Fruit fly (Drosophila melanogaster) whole organism, embryonic: Measurements from ENCODE around the gene Pxd.
A peak's percentile ranks its signal among the peaks of the same experiment; 100 is the strongest.

Experiments
- Asciz ChIP-seq: fragments of 200-800 bp; sonication (Bioruptor generic); optimal IDR thresholded peaks from 2 replicates; lab custom pipeline; 2017; ENCODE audit warnings: missing biosample characterization, mild to moderate bottlenecking, missing genetic modification characterization, missing genetic modification reagents
- CG12769 ChIP-seq: fragments of 200-800 bp; sonication (Bioruptor generic); optimal IDR thresholded peaks from 2 replicates; lab custom pipeline; 2019; ENCODE audit warnings: missing biosample characterization, mild to moderate bottlenecking, missing genetic modification characterization, moderate library complexity
- CG13424 ChIP-seq: fragments of 200-800 bp; sonication (Bioruptor generic); optimal IDR thresholded peaks from 2 replicates; lab custom pipeline; 2019; ENCODE audit warnings: missing biosample characterization, mild to moderate bottlenecking, missing genetic modification characterization, moderate library complexity
- CG13624 ChIP-seq: fragments of 200-800 bp; sonication (Bioruptor generic); optimal IDR thresholded peaks from 2 replicates; lab custom pipeline; 2016; ENCODE audit warnings: missing biosample characterization, missing genetic modification characterization
- CG13775 ChIP-seq: fragments of 200-800 bp; sonication (Bioruptor generic); optimal IDR thresholded peaks from 3 replicates; lab custom pipeline; 2017; ENCODE audit warnings: missing biosample characterization, mild to moderate bottlenecking, missing genetic modification characterization
- CG14014 ChIP-seq: fragments of 200-800 bp; sonication (Bioruptor generic); IDR thresholded peaks from 2 replicates; pipeline ENCODE4 v1.3.6; 2022; ENCODE audit warnings: missing biosample characterization, missing genetic modification characterization
- CG1647 ChIP-seq: fragments of 200-800 bp; sonication (Bioruptor generic); optimal IDR thresholded peaks from 3 replicates; lab custom pipeline; 2016; ENCODE audit warnings: missing biosample characterization, missing genetic modification characterization
- CG17385 ChIP-seq: fragments of 200-800 bp; sonication (Bioruptor generic); optimal IDR thresholded peaks from 3 replicates; lab custom pipeline; 2018; ENCODE audit warnings: missing biosample characterization, mild to moderate bottlenecking, missing genetic modification characterization
- CG18262 ChIP-seq: fragments of 200-800 bp; optimal IDR thresholded peaks from 3 replicates; lab custom pipeline; 2019; ENCODE audit warnings: missing biosample characterization, mild to moderate bottlenecking, missing genetic modification characterization, moderate library complexity
- CG2129 ChIP-seq: fragments of 200-800 bp; sonication (Bioruptor generic); IDR thresholded peaks from 2 replicates; pipeline ENCODE4 v1.3.6; 2022; ENCODE audit warnings: missing biosample characterization, missing genetic modification characterization; ENCODE audit not compliant: partially characterized antibody
- CG2678 ChIP-seq: fragments of 200-800 bp; sonication (Bioruptor generic); optimal IDR thresholded peaks from 3 replicates; lab custom pipeline; 2019; ENCODE audit warnings: missing biosample characterization, mild to moderate bottlenecking, missing genetic modification characterization, moderate library complexity
- CG4328 ChIP-seq: fragments of 200-800 bp; sonication (Bioruptor generic); optimal IDR thresholded peaks from 3 replicates; lab custom pipeline; 2017; ENCODE audit warnings: missing biosample characterization, missing genetic modification reagents, missing genetic modification characterization
- CG6813 ChIP-seq: fragments of 200-800 bp; sonication (Bioruptor generic); optimal IDR thresholded peaks from 2 replicates; lab custom pipeline; 2017; ENCODE audit warnings: missing biosample characterization, missing genetic modification characterization, mild to moderate bottlenecking, moderate library complexity, missing genetic modification reagents
- CG7745 ChIP-seq: fragments of 200-800 bp; sonication (Bioruptor generic); optimal IDR thresholded peaks from 2 replicates; lab custom pipeline; 2018; ENCODE audit warnings: missing biosample characterization, mild to moderate bottlenecking, missing genetic modification characterization, moderate library complexity
- CG8359 ChIP-seq: fragments of 200-800 bp; sonication (Bioruptor generic); optimal IDR thresholded peaks from 2 replicates; lab custom pipeline; 2017; ENCODE audit warnings: missing biosample characterization, mild to moderate bottlenecking, missing genetic modification characterization, borderline replicate concordance
- CG8944 ChIP-seq: fragments of 200-800 bp; sonication (Bioruptor generic); optimal IDR thresholded peaks from 3 replicates; lab custom pipeline; 2016; ENCODE audit warnings: missing biosample characterization, missing genetic modification characterization
- CHES-1-like ChIP-seq: fragments of 200-800 bp; sonication (Bioruptor generic); optimal IDR thresholded peaks from 2 replicates; lab custom pipeline; 2016; ENCODE audit warnings: missing biosample characterization, missing genetic modification characterization
- CrebB ChIP-seq: fragments of 200-800 bp; sonication (Bioruptor generic); optimal IDR thresholded peaks from 3 replicates; lab custom pipeline; 2018; ENCODE audit warnings: missing biosample characterization, mild to moderate bottlenecking, missing genetic modification characterization
- D ChIP-seq, 2 experiments: fragments of 200-800 bp in 1 of 2; fragments of >200 bp in 1 of 2; sonication (Bioruptor generic) in 1 of 2; optimal IDR thresholded peaks; 2 replicates in 1 of 2; 3 replicates in 1 of 2; lab custom pipeline; 2017; ENCODE audit warnings: mild to moderate bottlenecking in 1 of 2, missing biosample characterization in 1 of 2, missing genetic modification characterization in 1 of 2, missing genetic modification reagents in 1 of 2
- D19A ChIP-seq: fragments of 200-800 bp; optimal IDR thresholded peaks from 3 replicates; lab custom pipeline; 2019; ENCODE audit warnings: missing biosample characterization, mild to moderate bottlenecking, missing genetic modification characterization, moderate library complexity
- Drgx ChIP-seq: fragments of 200-800 bp; sonication (Bioruptor generic); IDR thresholded peaks from 2 replicates; pipeline ENCODE4 v1.3.6; 2022; ENCODE audit warnings: missing biosample characterization, missing genetic modification characterization
- Ets65A ChIP-seq: fragments of 200-800 bp; sonication (Bioruptor generic); peaks from one replicate; lab custom pipeline; 2016; ENCODE audit warnings: missing biosample characterization, missing genetic modification characterization
- Ets97D ChIP-seq: fragments of 200-800 bp; sonication (Bioruptor generic); optimal IDR thresholded peaks from 3 replicates; lab custom pipeline; 2016; ENCODE audit warnings: missing biosample characterization, missing genetic modification characterization
- Lim3 ChIP-seq: fragments of 200-800 bp; sonication (Bioruptor generic); IDR thresholded peaks from 2 replicates; pipeline ENCODE4 v1.3.6; 2022; ENCODE audit warnings: missing biosample characterization, missing genetic modification characterization
- Lpt ChIP-seq: fragments of >200 bp; optimal IDR thresholded peaks from 2 replicates; lab custom pipeline; 2018; ENCODE audit warnings: missing biosample characterization, missing genetic modification characterization
- Rx ChIP-seq: fragments of 200-800 bp; sonication (Bioruptor generic); IDR thresholded peaks from 2 replicates; pipeline ENCODE4 v1.3.6; 2022; ENCODE audit warnings: missing biosample characterization, missing genetic modification characterization
- TFAM ChIP-seq: fragments of 200-800 bp; sonication (Bioruptor generic); optimal IDR thresholded peaks from 2 replicates; lab custom pipeline; 2017; ENCODE audit warnings: missing biosample characterization, missing genetic modification characterization, inconsistent platforms
- Vsx1 ChIP-seq: fragments of 200-800 bp; sonication (Bioruptor generic); optimal IDR thresholded peaks from 2 replicates; lab custom pipeline; 2017; ENCODE audit warnings: missing biosample characterization, mild to moderate bottlenecking, missing genetic modification characterization, missing genetic modification reagents
- Xrp1 ChIP-seq: fragments of 200-800 bp; sonication (Bioruptor generic); IDR thresholded peaks from 2 replicates; pipeline ENCODE4 v1.3.6; 2022; ENCODE audit warnings: missing biosample characterization, missing genetic modification characterization
- az2 ChIP-seq: fragments of 200-800 bp; sonication (Bioruptor generic); optimal IDR thresholded peaks from 3 replicates; lab custom pipeline; 2016; ENCODE audit warnings: missing biosample characterization, missing genetic modification characterization
- bcd ChIP-seq: fragments of 200-800 bp; sonication (Bioruptor generic); optimal IDR thresholded peaks from 2 replicates; lab custom pipeline; 2017; ENCODE audit warnings: missing biosample characterization, mild to moderate bottlenecking, missing genetic modification characterization
- bsh ChIP-seq, 2 experiments: fragments of 200-800 bp; sonication (Bioruptor generic); optimal IDR thresholded peaks; 2 replicates each; lab custom pipeline; 2017 to 2018; ENCODE audit warnings: mild to moderate bottlenecking in 2 of 2, missing biosample characterization in 2 of 2, missing genetic modification characterization in 2 of 2, moderate library complexity in 1 of 2
- cato ChIP-seq: fragments of 200-800 bp; sonication (Bioruptor generic); optimal IDR thresholded peaks from 2 replicates; lab custom pipeline; 2016; ENCODE audit warnings: missing biosample characterization, missing genetic modification characterization, borderline replicate concordance
- chif ChIP-seq, 2 experiments: fragments of 200-800 bp; sonication (Bioruptor generic); optimal IDR thresholded peaks; 3 replicates each; lab custom pipeline; 2016; ENCODE audit warnings: missing biosample characterization in 2 of 2, missing genetic modification characterization in 2 of 2
- dati ChIP-seq: fragments of 200-800 bp; sonication (Bioruptor generic); IDR thresholded peaks from 2 replicates; pipeline ENCODE4 v1.3.6; 2022; ENCODE audit warnings: missing biosample characterization, missing genetic modification characterization
- eve ChIP-seq, 2 experiments: fragments of >200 bp; optimal IDR thresholded peaks; 2 replicates each; lab custom pipeline; 2017; ENCODE audit warnings: missing biosample characterization in 2 of 2, missing genetic modification characterization in 2 of 2
- gem ChIP-seq: fragments of 200-800 bp; sonication (Bioruptor generic); optimal IDR thresholded peaks from 2 replicates; lab custom pipeline; 2019; ENCODE audit warnings: missing biosample characterization, mild to moderate bottlenecking, missing genetic modification characterization, moderate library complexity
- lola ChIP-seq, 3 experiments: fragments of >200 bp in 2 of 3; fragments of 200-800 bp in 1 of 3; sonication (Bioruptor generic) in 1 of 3; optimal IDR thresholded peaks; 2 replicates each; lab custom pipeline; 2017 to 2019; ENCODE audit warnings: missing biosample characterization in 3 of 3, missing genetic modification characterization in 3 of 3, mild to moderate bottlenecking in 1 of 3, moderate library complexity in 1 of 3
- nmo ChIP-seq: fragments of 200-800 bp; sonication (Bioruptor generic); optimal IDR thresholded peaks from 2 replicates; lab custom pipeline; 2018; ENCODE audit warnings: missing biosample characterization, mild to moderate bottlenecking, missing genetic modification characterization, moderate library complexity
- org-1 ChIP-seq: fragments of 200-800 bp; sonication (Bioruptor generic); optimal IDR thresholded peaks from 2 replicates; lab custom pipeline; 2017; ENCODE audit warnings: missing biosample characterization, missing genetic modification characterization
- phol ChIP-seq: fragments of 200-800 bp; sonication (Bioruptor generic); optimal IDR thresholded peaks from 3 replicates; lab custom pipeline; 2018; ENCODE audit warnings: missing biosample characterization, mild to moderate bottlenecking, missing genetic modification characterization, moderate library complexity
- row ChIP-seq: fragments of 200-800 bp; sonication (Bioruptor generic); IDR thresholded peaks from 3 replicates; pipeline ENCODE4 v1.3.6; 2022; ENCODE audit warnings: missing biosample characterization, missing genetic modification characterization
- sr ChIP-seq: fragments of 200-800 bp; sonication (Bioruptor generic); IDR thresholded peaks from 3 replicates; pipeline ENCODE4 v1.3.6; 2022; ENCODE audit warnings: missing biosample characterization, missing genetic modification characterization
- vnd ChIP-seq: fragments of 200-800 bp; sonication (Bioruptor generic); IDR thresholded peaks from 3 replicates; pipeline ENCODE4 v1.3.6; 2022; ENCODE audit warnings: missing biosample characterization, missing genetic modification characterization; ENCODE audit not compliant: partially characterized antibody
- zen2 ChIP-seq: fragments of 200-800 bp; sonication (Bioruptor generic); IDR thresholded peaks from 3 replicates; pipeline ENCODE4 v1.3.6; 2022; ENCODE audit warnings: missing biosample characterization, missing genetic modification characterization; ENCODE audit not compliant: partially characterized antibody
- zf30C ChIP-seq: fragments of 200-800 bp; sonication (Bioruptor generic); optimal IDR thresholded peaks from 3 replicates; lab custom pipeline; 2018; ENCODE audit warnings: missing biosample characterization, mild to moderate bottlenecking, missing genetic modification characterization

Pxd gene

DNA sequence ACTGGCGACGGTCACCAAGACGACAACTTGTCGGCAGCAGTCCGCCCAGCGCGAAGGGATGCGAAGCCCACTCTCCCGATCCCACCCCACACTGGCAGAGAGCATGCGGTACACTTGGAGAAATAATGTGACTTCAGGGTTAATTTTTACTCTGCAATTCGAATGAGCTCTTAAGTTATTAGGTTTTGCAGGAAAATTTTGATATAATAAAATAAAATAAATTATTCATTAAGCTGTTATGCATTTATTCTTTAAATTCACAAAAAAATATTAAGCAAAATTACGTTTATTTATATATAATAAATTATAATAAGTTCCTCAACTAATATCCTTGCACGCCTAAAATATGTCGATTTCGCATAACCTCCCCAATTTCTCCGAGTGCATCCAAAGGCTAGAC is 34.5 kb downstream of the Pxd start (continued):
- TF ChIP-seq nmo (GFP tag; lab: Kevin White, UChicago) (peak; percentile 52), CG18262 (tag; lab: Kevin White, UChicago) (peak; percentile 63), row (peak; percentile 45; the same call in 2 of the 3 replicates), zen2 (GFP tag; lab: Robert Waterston, UW) (no peak), gem (tag; lab: Kevin White, UChicago) (peak; percentile 69), bsh (GFP tag; optimal IDR thresholded peaks at IDR 0.05; lab: Kevin White, UChicago) (peak in 1 of 2 experiments; percentile 42), Xrp1 (GFP tag; lab: Robert Waterston, UW) (peak; percentile 47), az2 (GFP tag; lab: Kevin White, UChicago) (peak; percentile 23), TFAM (GFP tag; lab: Kevin White, UChicago) (no peak), CG13424 (tag; lab: Kevin White, UChicago) (peak; percentile 40), CrebB (no peak), CG13775 (GFP tag; lab: Kevin White, UChicago) (peak; percentile 31)

DNA sequence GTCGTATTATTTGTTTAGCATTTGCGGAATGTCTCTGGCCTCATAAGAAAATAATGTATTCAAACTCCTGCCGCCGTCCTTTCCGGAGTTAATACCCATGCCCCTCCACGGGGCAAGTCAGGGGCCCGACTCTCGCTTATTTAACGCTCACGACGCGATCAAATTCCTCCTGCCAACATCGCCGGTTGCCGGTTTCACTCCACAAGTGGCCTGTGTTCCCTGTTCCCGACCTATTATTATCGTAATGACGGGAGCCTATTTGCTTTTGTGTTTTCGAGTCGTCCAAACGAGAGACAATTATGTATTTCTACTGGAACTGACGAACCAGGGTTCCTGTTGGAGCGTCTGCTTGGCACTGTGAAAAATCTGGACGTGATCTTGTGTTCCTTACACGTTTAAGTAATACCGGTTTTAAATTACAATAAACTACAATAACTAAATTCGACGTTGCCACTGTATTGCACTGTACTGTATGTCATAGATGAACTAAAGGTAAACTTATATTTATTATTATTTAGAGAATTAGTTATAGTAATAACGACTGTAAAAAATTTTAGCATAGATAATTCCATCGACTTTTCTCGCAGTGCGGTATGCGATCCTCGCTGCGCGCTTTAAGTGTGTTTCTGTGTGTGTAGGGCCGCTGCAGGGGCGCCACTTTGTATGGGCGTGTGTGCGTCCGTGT is 38.2 kb downstream of the Pxd start:
- TF ChIP-seq CG8944 (GFP tag; lab: Kevin White, UChicago), result no peak
- no peak for TF ChIP-seq CG14014 (GFP tag; lab: Robert Waterston, UW)
- TF ChIP-seq CG4328, result no peak
- peak; percentile 22 for TF ChIP-seq CG8359
- no peak for TF ChIP-seq Rx
- TF ChIP-seq lola (GFP tag; optimal IDR thresholded peaks at IDR 0.05; lab: Kevin White, UChicago), result peak in 1 of 3 experiments; percentile 88
- TF ChIP-seq Lpt (GFP tag; lab: Kevin White, UChicago), result no peak
- TF ChIP-seq Vsx1, result no peak
- TF ChIP-seq Asciz (GFP tag; lab: Kevin White, UChicago), result no peak
- no peak for TF ChIP-seq vnd (GFP tag; lab: Robert Waterston, UW)
- TF ChIP-seq chif (GFP tag; optimal IDR thresholded peaks at IDR 0.05; lab: Kevin White, UChicago), result peak in 1 of 2 experiments; percentile 24
- TF ChIP-seq dati, result no peak
- TF ChIP-seq sr, result no peak
- TF ChIP-seq CG17385 (GFP tag; lab: Kevin White, UChicago), result peak; percentile 2
- no peak for TF ChIP-seq Lim3 (GFP tag; lab: Robert Waterston, UW)
- peak; percentile 64 for TF ChIP-seq D19A
- peak; percentile 66 for TF ChIP-seq nmo (GFP tag; lab: Kevin White, UChicago)
- no peak for TF ChIP-seq CG12769 (tag; lab: Kevin White, UChicago)
- TF ChIP-seq CG6813 (GFP tag; lab: Kevin White, UChicago), result peak; percentile 34
- TF ChIP-seq CG1647 (GFP tag; lab: Kevin White, UChicago), result no peak
- no peak for TF ChIP-seq Ets97D
- no peak for TF ChIP-seq eve (GFP tag; optimal IDR thresholded peaks at IDR 0.05; lab: Kevin White, UChicago)
- TF ChIP-seq CG7745 (tag; lab: Kevin White, UChicago), result no peak
- TF ChIP-seq org-1 (GFP tag; lab: Kevin White, UChicago), result peak; percentile 24
- TF ChIP-seq CG2129, result no peak
- TF ChIP-seq CG2678 (tag; lab: Kevin White, UChicago), result peak; percentile 17
- peak; percentile 99 for TF ChIP-seq zf30C (GFP tag; lab: Kevin White, UChicago)
- peak; percentile 75 for TF ChIP-seq Ets65A (GFP tag; lab: Kevin White, UChicago)
- no peak for TF ChIP-seq CHES-1-like
- peak; percentile 77 for TF ChIP-seq Xrp1 (GFP tag; lab: Robert Waterston, UW)
- peak; percentile 69 for TF ChIP-seq phol
- TF ChIP-seq D (optimal IDR thresholded peaks at IDR 0.05; lab: Kevin White, UChicago), result no peak
- peak; percentile 65 for TF ChIP-seq D (GFP tag; optimal IDR thresholded peaks at IDR 0.05; lab: Kevin White, UChicago)
- no peak for TF ChIP-seq CG13624 (GFP tag; lab: Kevin White, UChicago)
- TF ChIP-seq Drgx (GFP tag; lab: Robert Waterston, UW), result peak; percentile 12; the same call in 1 of the 2 replicates
- peak; percentile 6 for TF ChIP-seq bcd (GFP tag; lab: Kevin White, UChicago)
- peak; percentile 18 for TF ChIP-seq cato (GFP tag; lab: Kevin White, UChicago)
